Fruit fly (Drosophila melanogaster): ENCODE measurements around the gene Josd.

- TF ChIP-seq CG6683 (GFP tag; optimal IDR thresholded peaks at IDR 0.05) (peak; percentile 79), lola (GFP tag; optimal IDR thresholded peaks at IDR 0.05) (peak in 1 of 3 experiments; percentile 25), CG15011 (GFP tag; optimal IDR thresholded peaks at IDR 0.05) (peak; percentile 79), CG13287 (GFP tag; IDR thresholded peaks at IDR 0.05; ENCODE audit: partially characterized antibody) (no peak), CG4707 (GFP tag; optimal IDR thresholded peaks at IDR 0.05) (no peak), Fer1 (GFP tag; optimal IDR thresholded peaks at IDR 0.05) (peak; percentile 92), p53 (GFP tag; optimal IDR thresholded peaks at IDR 0.05) (no peak), her (GFP tag; optimal IDR thresholded peaks at IDR 0.05) (no peak), eyg (GFP tag; optimal IDR thresholded peaks at IDR 0.05) (no peak), CG31388 (GFP tag; optimal IDR thresholded peaks at IDR 0.05) (peak; percentile 50), Mrtf (GFP tag; IDR thresholded peaks at IDR 0.05) (peak; percentile 46; the same call in 1 of the 3 replicates), CG14667 (GFP tag; IDR thresholded peaks at IDR 0.05) (peak; percentile 34; the same call in 1 of the 2 replicates), cato (GFP tag; optimal IDR thresholded peaks at IDR 0.05; ENCODE audit: borderline replicate concordance) (peak; percentile 42), prd (optimal IDR thresholded peaks at IDR 0.05) (no peak), prd (GFP tag; IDR thresholded peaks at IDR 0.05) (peak; percentile 71)
These were observed 2.7 kb downstream of the Josd start for dm6 chrX:6263614-6264130.
